Worm (Caenorhabditis elegans) whole organism, late embryonic: ENCODE data around the gene odr-4.

Source experiments
- elt-2 ChIP-seq: sonication (generic microtip); optimal IDR thresholded peaks from 2 replicates; lab custom pipeline; 2016; ENCODE audit warnings: missing genetic modification reagents, missing genetic modification characterization, missing compliant biosample characterization
- rnt-1 ChIP-seq: sonication (generic microtip); optimal IDR thresholded peaks from 2 replicates; lab custom pipeline; 2016; ENCODE audit warnings: missing genetic modification characterization, missing compliant biosample characterization

- no peak for TF ChIP-seq elt-2 (tag; lab: Kevin White, UChicago)
- no peak for TF ChIP-seq rnt-1 (tag; lab: Kevin White, UChicago)
Measured at ce11 chrIII:6746668-6747067, 16.1 kb downstream of the odr-4 start.
